Fruit fly (Drosophila melanogaster) whole organism, prepupa: ENCODE results near the gene Arl4.

Source experiments
- CG4318 ChIP-seq: fragments of 200-800 bp; sonication (Bioruptor generic); optimal IDR thresholded peaks from 3 replicates; lab custom pipeline; 2017; ENCODE audit warnings: missing biosample characterization, mild to moderate bottlenecking, missing genetic modification characterization
- CG6276 ChIP-seq: fragments of 200-800 bp; sonication (Bioruptor generic); optimal IDR thresholded peaks from 2 replicates; lab custom pipeline; 2017; ENCODE audit warnings: missing biosample characterization, mild to moderate bottlenecking, missing genetic modification characterization
- Eip75B ChIP-seq: fragments of 200-800 bp; sonication (Bioruptor generic); optimal IDR thresholded peaks from 3 replicates; lab custom pipeline; 2016; ENCODE audit warnings: missing biosample characterization, missing genetic modification characterization
- Gug ChIP-seq: fragments of 200-800 bp; sonication (Bioruptor generic); IDR thresholded peaks from 2 replicates; pipeline ENCODE4 v1.3.6; 2022; ENCODE audit warnings: missing biosample characterization, missing genetic modification characterization
- Hr39 ChIP-seq: fragments of 200-800 bp; sonication (Bioruptor generic); optimal IDR thresholded peaks from 2 replicates; lab custom pipeline; 2016; ENCODE audit warnings: missing biosample characterization, missing genetic modification characterization
- Met ChIP-seq: fragments of 200-800 bp; sonication (Bioruptor generic); optimal IDR thresholded peaks from 3 replicates; lab custom pipeline; 2016; ENCODE audit warnings: missing biosample characterization, missing genetic modification characterization
- Smox ChIP-seq: fragments of 200-800 bp; sonication (Bioruptor generic); optimal IDR thresholded peaks from 3 replicates; lab custom pipeline; 2016; ENCODE audit warnings: missing biosample characterization, missing genetic modification characterization
- Sox102F ChIP-seq: fragments of 200-800 bp; sonication (Bioruptor generic); optimal IDR thresholded peaks from 2 replicates; lab custom pipeline; 2016; ENCODE audit warnings: missing biosample characterization, mild to moderate bottlenecking, missing genetic modification characterization
- Sox15 ChIP-seq: fragments of 200-800 bp; sonication (Bioruptor generic); optimal IDR thresholded peaks from 3 replicates; lab custom pipeline; 2016; ENCODE audit warnings: missing biosample characterization, missing genetic modification characterization
- vri ChIP-seq: fragments of 200-800 bp; sonication (Bioruptor generic); optimal IDR thresholded peaks from 3 replicates; lab custom pipeline; 2016; ENCODE audit warnings: missing biosample characterization, mild to moderate bottlenecking, missing genetic modification characterization

DNA sequence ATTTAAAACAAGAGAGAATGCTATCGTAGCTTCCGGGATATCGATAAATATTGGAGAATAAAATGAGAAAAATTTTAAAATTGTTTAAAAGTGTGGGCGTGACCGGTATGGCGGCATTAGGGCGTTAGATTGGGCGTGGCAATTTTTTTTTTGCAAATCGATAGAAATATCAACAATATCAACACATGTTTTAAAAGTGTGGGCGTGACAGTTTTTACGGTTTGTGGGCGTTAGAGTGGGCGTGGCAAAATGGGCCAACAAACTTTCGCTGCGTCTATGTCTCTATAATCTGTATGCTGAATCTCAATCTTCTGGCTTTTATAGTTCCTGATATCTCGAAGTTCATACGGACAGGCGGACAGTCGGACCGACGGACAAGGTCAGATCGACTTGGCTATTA, 30.1 kb downstream of the Arl4 start:
- TF ChIP-seq CG4318 (GFP tag; lab: Kevin White, UChicago) (no peak), Sox15 (GFP tag; lab: Kevin White, UChicago) (no peak), Eip75B (GFP tag; lab: Kevin White, UChicago) (no peak), Met (GFP tag; lab: Kevin White, UChicago) (no peak), Smox (GFP tag; lab: Kevin White, UChicago) (no peak), vri (GFP tag; lab: Kevin White, UChicago) (no peak), CG6276 (no peak), Hr39 (GFP tag; lab: Kevin White, UChicago) (no peak), Gug (GFP tag; lab: Robert Waterston, UW) (no peak), Sox102F (GFP tag; lab: Kevin White, UChicago) (no peak)
